Worm (Caenorhabditis elegans) whole organism, L2 larva: Measurements from ENCODE around the gene hpo-8.

Experiments used
- C34F6.9 ChIP-seq: fragments of 150-350 bp; optimal IDR thresholded peaks from 2 replicates; lab custom pipeline; 2014; ENCODE audit warnings: missing biosample characterization, missing genetic modification characterization
- F13H6.1 ChIP-seq: sonication (generic microtip); optimal IDR thresholded peaks from 2 replicates; lab custom pipeline; 2016; ENCODE audit warnings: missing genetic modification characterization, missing compliant biosample characterization
- R02D3.7 ChIP-seq: fragments of 150-350 bp; optimal IDR thresholded peaks from 2 replicates; lab custom pipeline; 2014; ENCODE audit warnings: missing biosample characterization, missing genetic modification characterization
- Y55F3AM.14 ChIP-seq: fragments of 200-800 bp; sonication (Bioruptor generic); optimal IDR thresholded peaks from 2 replicates; lab custom pipeline; 2018; ENCODE audit warnings: mild to moderate bottlenecking, missing genetic modification characterization, missing compliant biosample characterization
- ZK546.5 ChIP-seq: sonication (generic microtip); optimal IDR thresholded peaks from 2 replicates; lab custom pipeline; 2017; ENCODE audit warnings: missing biosample characterization, missing genetic modification characterization
- alr-1 ChIP-seq: fragments of 150-350 bp; optimal IDR thresholded peaks from 2 replicates; lab custom pipeline; 2014; ENCODE audit warnings: missing biosample characterization, missing genetic modification characterization
- aly-2 ChIP-seq: fragments of 150-350 bp; optimal IDR thresholded peaks from 2 replicates; lab custom pipeline; 2014; ENCODE audit warnings: missing biosample characterization, missing genetic modification characterization
- blmp-1 ChIP-seq: sonication (generic microtip); optimal IDR thresholded peaks from 2 replicates; lab custom pipeline; 2017; ENCODE audit warnings: missing genetic modification characterization, mild to moderate bottlenecking, missing compliant biosample characterization, antibody characterized with exemption, moderate library complexity; ENCODE audit not compliant: insufficient read depth
- ceh-16 ChIP-seq: fragments of 150-350 bp; optimal IDR thresholded peaks from 2 replicates; lab custom pipeline; 2014; ENCODE audit warnings: missing biosample characterization, missing genetic modification characterization
- ceh-82 ChIP-seq: fragments of 150-350 bp; optimal IDR thresholded peaks from 2 replicates; lab custom pipeline; 2014; ENCODE audit warnings: missing biosample characterization, missing genetic modification characterization
- crh-2 ChIP-seq: sonication (generic microtip); optimal IDR thresholded peaks from 2 replicates; lab custom pipeline; 2017; ENCODE audit warnings: missing biosample characterization, missing genetic modification characterization
- egl-27 ChIP-seq: sonication (generic microtip); optimal IDR thresholded peaks from 3 replicates; lab custom pipeline; 2017; ENCODE audit warnings: missing biosample characterization, missing genetic modification reagents, missing genetic modification characterization
- elt-1 ChIP-seq: fragments of 150-350 bp; optimal IDR thresholded peaks from 2 replicates; lab custom pipeline; 2014; ENCODE audit warnings: missing biosample characterization, missing genetic modification characterization
- elt-3 ChIP-seq: sonication (generic microtip); optimal IDR thresholded peaks from 2 replicates; lab custom pipeline; 2017; ENCODE audit warnings: missing biosample characterization, missing genetic modification characterization
- lin-11 ChIP-seq: fragments of 150-350 bp; sonication (generic microtip); optimal IDR thresholded peaks from 2 replicates; lab custom pipeline; 2014; ENCODE audit warnings: missing biosample characterization, missing genetic modification characterization, inconsistent platforms, mixed read lengths
- lin-13 ChIP-seq: fragments of 150-350 bp; optimal IDR thresholded peaks from 2 replicates; lab custom pipeline; 2014; ENCODE audit warnings: missing biosample characterization, missing genetic modification reagents, missing genetic modification characterization
- lsy-2 ChIP-seq, 2 experiments: fragments of 150-350 bp in 1 of 2; sonication (generic microtip) in 1 of 2; optimal IDR thresholded peaks; 2 replicates each; lab custom pipeline; 2014 to 2017; ENCODE audit warnings: missing biosample characterization in 2 of 2, missing genetic modification characterization in 2 of 2
- mdl-1 ChIP-seq, 2 experiments: fragments of 150-350 bp in 1 of 2; sonication (generic microtip) in 1 of 2; optimal IDR thresholded peaks; 2 replicates each; lab custom pipeline; 2017; ENCODE audit warnings: missing biosample characterization in 2 of 2, missing genetic modification characterization in 2 of 2
- nhr-10 ChIP-seq: sonication (generic microtip); optimal IDR thresholded peaks from 2 replicates; lab custom pipeline; 2017; ENCODE audit warnings: missing biosample characterization, missing genetic modification characterization
- nhr-11 ChIP-seq: fragments of 150-350 bp; optimal IDR thresholded peaks from 2 replicates; lab custom pipeline; 2014; ENCODE audit warnings: missing biosample characterization, missing genetic modification characterization
- nhr-12 ChIP-seq: fragments of 150-350 bp; optimal IDR thresholded peaks from 2 replicates; lab custom pipeline; 2014; ENCODE audit warnings: missing biosample characterization, missing genetic modification characterization
- nhr-129 ChIP-seq: fragments of 150-350 bp; optimal IDR thresholded peaks from 2 replicates; lab custom pipeline; 2014; ENCODE audit warnings: missing biosample characterization, missing genetic modification characterization
- nhr-21 ChIP-seq: fragments of 150-350 bp; optimal IDR thresholded peaks from 2 replicates; lab custom pipeline; 2014; ENCODE audit warnings: missing biosample characterization, missing genetic modification characterization
- nhr-23 ChIP-seq: fragments of 150-350 bp; optimal IDR thresholded peaks from 2 replicates; lab custom pipeline; 2014; ENCODE audit warnings: missing biosample characterization, missing genetic modification reagents, missing genetic modification characterization
- nhr-237 ChIP-seq: fragments of 150-350 bp; optimal IDR thresholded peaks from 2 replicates; lab custom pipeline; 2014; ENCODE audit warnings: missing biosample characterization, missing genetic modification characterization
- nhr-25 ChIP-seq: fragments of 150-350 bp; sonication (generic microtip); optimal IDR thresholded peaks from 3 replicates; lab custom pipeline; 2014; ENCODE audit warnings: missing biosample characterization, missing genetic modification characterization
- nhr-77 ChIP-seq: fragments of 150-350 bp; optimal IDR thresholded peaks from 2 replicates; lab custom pipeline; 2014; ENCODE audit warnings: missing biosample characterization, missing genetic modification characterization
- peb-1 ChIP-seq: fragments of 150-350 bp; optimal IDR thresholded peaks from 2 replicates; lab custom pipeline; 2014; ENCODE audit warnings: missing biosample characterization, missing genetic modification characterization
- sem-4 ChIP-seq: fragments of 150-350 bp; optimal IDR thresholded peaks from 2 replicates; lab custom pipeline; 2014; ENCODE audit warnings: missing biosample characterization, missing genetic modification reagents, missing genetic modification characterization
- skn-1 ChIP-seq: sonication (generic microtip); optimal IDR thresholded peaks from 2 replicates; lab custom pipeline; 2017; ENCODE audit warnings: missing biosample characterization, missing genetic modification characterization
- snpc-4 ChIP-seq: fragments of 150-350 bp; optimal IDR thresholded peaks from 2 replicates; lab custom pipeline; 2014; ENCODE audit warnings: missing biosample characterization, missing genetic modification characterization
- unc-39 ChIP-seq: fragments of 150-350 bp; optimal IDR thresholded peaks from 2 replicates; lab custom pipeline; 2014; ENCODE audit warnings: missing biosample characterization, missing genetic modification characterization
- unc-55 ChIP-seq: fragments of 150-350 bp; sonication (generic microtip); optimal IDR thresholded peaks from 3 replicates; lab custom pipeline; 2014; ENCODE audit warnings: missing biosample characterization, missing genetic modification reagents, missing genetic modification characterization
- zag-1 ChIP-seq: fragments of 150-350 bp; optimal IDR thresholded peaks from 2 replicates; lab custom pipeline; 2014; ENCODE audit warnings: missing biosample characterization, missing genetic modification characterization
- ztf-1 ChIP-seq: fragments of 200-800 bp; sonication (Bioruptor generic); conservative IDR thresholded peaks from 2 replicates; pipeline ENCODE4 v1.3.6; 2022; ENCODE audit warnings: missing genetic modification characterization, missing compliant biosample characterization
- ztf-11 ChIP-seq: sonication (generic microtip); optimal IDR thresholded peaks from 2 replicates; lab custom pipeline; 2017; ENCODE audit warnings: missing biosample characterization, missing genetic modification characterization

The hpo-8 gene

ce11 chrV:6870004-6870403 is 30.9 kb downstream of the hpo-8 start, which contains the start of gene frpr-18:
TSS of gene frpr-18 (plus strand) at chrV:6870304.
- TF ChIP-seq nhr-237 (tag; lab: Kevin White, UChicago): no peak
- TF ChIP-seq ztf-1: no peak
- TF ChIP-seq blmp-1: no peak
- no peak for TF ChIP-seq crh-2 (tag; lab: Kevin White, UChicago)
- TF ChIP-seq, all 48 proteins: peak for 0

ce11 chrV:6874735-6875134 is 35.6 kb downstream of the hpo-8 start:
- TF ChIP-seq nhr-77 (tag; lab: Kevin White, UChicago) (no peak), nhr-129 (tag; lab: Kevin White, UChicago) (peak; percentile 37), F13H6.1 (peak; percentile 2)
- TF ChIP-seq, all 48 proteins: peak for 2

- TF ChIP-seq nhr-25: no peak
- peak; percentile 3 for TF ChIP-seq F13H6.1
Measured at ce11 chrV:6875795-6876194, 36.7 kb downstream of the hpo-8 start.

- no peak for TF ChIP-seq ZK546.5 (tag; lab: Kevin White, UChicago)
- peak; percentile 41 for TF ChIP-seq nhr-129 (tag; lab: Kevin White, UChicago)
- peak; percentile 49 for TF ChIP-seq ceh-16 (tag; lab: Kevin White, UChicago)
- TF ChIP-seq C34F6.9: peak; percentile 23
- no peak for TF ChIP-seq snpc-4 (tag; lab: Kevin White, UChicago)
- no peak for TF ChIP-seq nhr-10 (tag; lab: Kevin White, UChicago)
- TF ChIP-seq mdl-1 (tag; optimal IDR thresholded peaks at IDR 0.05; lab: Kevin White, UChicago): no peak
- no peak for TF ChIP-seq ceh-82
- no peak for TF ChIP-seq Y55F3AM.14 (GFP tag; lab: Kevin White, UChicago)
- TF ChIP-seq nhr-11 (tag; lab: Kevin White, UChicago): no peak
- TF ChIP-seq sem-4 (tag; lab: Kevin White, UChicago): no peak
- TF ChIP-seq crh-2 (tag; lab: Kevin White, UChicago): no peak
- TF ChIP-seq elt-1: peak; percentile 10
- TF ChIP-seq peb-1: no peak
- TF ChIP-seq F13H6.1: peak; percentile 19
- TF ChIP-seq nhr-237 (tag; lab: Kevin White, UChicago): no peak
- no peak for TF ChIP-seq egl-27 (tag; lab: Kevin White, UChicago)
- TF ChIP-seq lin-11 (tag; lab: Kevin White, UChicago): no peak
- TF ChIP-seq unc-55 (GFP tag; lab: Kevin White, UChicago): no peak
- TF ChIP-seq nhr-12: no peak
- TF ChIP-seq nhr-25: peak; percentile 61
Measured at ce11 chrV:6876763-6877515, 37.9 kb downstream of the hpo-8 start.

- TF ChIP-seq alr-1 (no peak), nhr-23 (tag; lab: Kevin White, UChicago) (no peak), elt-3 (tag; lab: Kevin White, UChicago) (no peak), R02D3.7 (tag; lab: Kevin White, UChicago) (no peak), lin-13 (GFP tag; lab: Kevin White, UChicago) (no peak), ceh-82 (no peak), unc-39 (tag; lab: Kevin White, UChicago) (no peak), unc-55 (GFP tag; lab: Kevin White, UChicago) (no peak), ztf-11 (tag; lab: Kevin White, UChicago) (no peak), C34F6.9 (no peak), lsy-2 (tag; optimal IDR thresholded peaks at IDR 0.05; lab: Kevin White, UChicago) (no peak), blmp-1 (no peak), egl-27 (tag; lab: Kevin White, UChicago) (no peak), skn-1 (tag; lab: Kevin White, UChicago) (no peak), nhr-21 (tag; lab: Kevin White, UChicago) (no peak), aly-2 (tag; lab: Kevin White, UChicago) (no peak), zag-1 (tag; lab: Kevin White, UChicago) (no peak), lin-11 (tag; lab: Kevin White, UChicago) (no peak), nhr-237 (tag; lab: Kevin White, UChicago) (no peak)
Measured at ce11 chrV:6878559-6878958, 39.5 kb downstream of the hpo-8 start.
